Worm (Caenorhabditis elegans) whole organism, L3 larva: ENCODE data around the gene acy-3.

Experiments used
- R02D3.7 ChIP-seq: fragments of 150-350 bp; optimal IDR thresholded peaks from 2 replicates; lab custom pipeline; 2014; ENCODE audit warnings: missing biosample characterization, missing genetic modification characterization
- ZK546.5 ChIP-seq: sonication (generic microtip); optimal IDR thresholded peaks from 2 replicates; lab custom pipeline; 2017; ENCODE audit warnings: missing biosample characterization, missing genetic modification characterization
- aly-2 ChIP-seq: fragments of 150-350 bp; optimal IDR thresholded peaks from 2 replicates; lab custom pipeline; 2014; ENCODE audit warnings: missing biosample characterization, missing genetic modification characterization
- ama-1 ChIP-seq: fragments of 150-350 bp; optimal IDR thresholded peaks from 2 replicates; lab custom pipeline; 2018
- ceh-16 ChIP-seq: sonication (generic microtip); optimal IDR thresholded peaks from 2 replicates; lab custom pipeline; 2017; ENCODE audit warnings: missing biosample characterization, missing genetic modification characterization
- ceh-28 ChIP-seq: fragments of 150-350 bp; optimal IDR thresholded peaks from 2 replicates; lab custom pipeline; 2014; ENCODE audit warnings: missing biosample characterization, missing genetic modification reagents, missing genetic modification characterization
- ceh-82 ChIP-seq: fragments of 150-350 bp; optimal IDR thresholded peaks from 2 replicates; lab custom pipeline; 2014; ENCODE audit warnings: missing biosample characterization, missing genetic modification characterization
- ceh-9 ChIP-seq: sonication (generic microtip); optimal IDR thresholded peaks from 2 replicates; lab custom pipeline; 2018; ENCODE audit warnings: missing biosample characterization, missing genetic modification characterization
- daf-12 ChIP-seq: fragments of 150-350 bp; optimal IDR thresholded peaks from 2 replicates; lab custom pipeline; 2014; ENCODE audit warnings: missing biosample characterization, missing genetic modification reagents, missing genetic modification characterization
- egl-27 ChIP-seq: sonication (generic microtip); optimal IDR thresholded peaks from 4 replicates; lab custom pipeline; 2017; ENCODE audit warnings: missing biosample characterization, missing genetic modification reagents, missing genetic modification characterization
- egl-5 ChIP-seq: fragments of 150-350 bp; optimal IDR thresholded peaks from 2 replicates; lab custom pipeline; 2017; ENCODE audit warnings: missing biosample characterization, missing genetic modification reagents, missing genetic modification characterization, inconsistent platforms
- elt-1 ChIP-seq: fragments of 150-350 bp; optimal IDR thresholded peaks from 2 replicates; lab custom pipeline; 2014; ENCODE audit warnings: missing biosample characterization, missing genetic modification characterization
- elt-2 ChIP-seq: sonication (generic microtip); optimal IDR thresholded peaks from 2 replicates; lab custom pipeline; 2016; ENCODE audit warnings: missing genetic modification reagents, mild to moderate bottlenecking, missing genetic modification characterization, missing compliant biosample characterization
- elt-3 ChIP-seq, 3 experiments: fragments of 150-350 bp in 1 of 3; sonication (generic microtip) in 2 of 3; optimal IDR thresholded peaks; 2 replicates in 2 of 3; 4 replicates in 1 of 3; lab custom pipeline; 2014 to 2017; ENCODE audit warnings: missing biosample characterization in 3 of 3, missing genetic modification characterization in 3 of 3
- eor-1 ChIP-seq, 2 experiments: fragments of 150-350 bp; optimal IDR thresholded peaks; 2 replicates each; lab custom pipeline; 2014 to 2018; ENCODE audit warnings: missing biosample characterization in 2 of 2, missing genetic modification characterization in 2 of 2
- fkh-10 ChIP-seq: sonication (generic microtip); optimal IDR thresholded peaks from 2 replicates; lab custom pipeline; 2017; ENCODE audit warnings: missing biosample characterization, missing genetic modification reagents, missing genetic modification characterization
- fkh-2 ChIP-seq: fragments of 150-350 bp; optimal IDR thresholded peaks from 2 replicates; lab custom pipeline; 2014; ENCODE audit warnings: missing biosample characterization, missing genetic modification reagents, missing genetic modification characterization
- fos-1 ChIP-seq: fragments of 150-350 bp; optimal IDR thresholded peaks from 2 replicates; lab custom pipeline; 2014; ENCODE audit warnings: missing biosample characterization, missing genetic modification characterization
- hmg-11 ChIP-seq: sonication (generic microtip); optimal IDR thresholded peaks from 2 replicates; lab custom pipeline; 2016; ENCODE audit warnings: missing genetic modification characterization, missing compliant biosample characterization
- jun-1 ChIP-seq: fragments of 150-350 bp; optimal IDR thresholded peaks from 2 replicates; lab custom pipeline; 2014; ENCODE audit warnings: missing biosample characterization, missing genetic modification reagents, missing genetic modification characterization
- lin-15B ChIP-seq: fragments of 150-350 bp; optimal IDR thresholded peaks from 2 replicates; lab custom pipeline; 2014; ENCODE audit warnings: missing biosample characterization, missing genetic modification characterization
- lin-39 ChIP-seq: fragments of 150-350 bp; optimal IDR thresholded peaks from 2 replicates; lab custom pipeline; 2018; ENCODE audit warnings: missing biosample characterization, missing genetic modification reagents, missing genetic modification characterization
- lsy-12 ChIP-seq: sonication (generic microtip); optimal IDR thresholded peaks from 2 replicates; lab custom pipeline; 2016; ENCODE audit warnings: mild to moderate bottlenecking, missing genetic modification characterization, missing compliant biosample characterization
- mdl-1 ChIP-seq: fragments of 150-350 bp; optimal IDR thresholded peaks from 2 replicates; lab custom pipeline; 2014; ENCODE audit warnings: missing biosample characterization, missing genetic modification characterization
- mml-1 ChIP-seq: fragments of 150-350 bp; sonication (generic microtip); optimal IDR thresholded peaks from 3 replicates; lab custom pipeline; 2014; ENCODE audit warnings: missing biosample characterization, missing genetic modification characterization
- nfya-1 ChIP-seq: sonication (generic microtip); optimal IDR thresholded peaks from 2 replicates; lab custom pipeline; 2017; ENCODE audit warnings: missing genetic modification characterization, mild to moderate bottlenecking, missing compliant biosample characterization, antibody characterized with exemption, moderate library complexity; ENCODE audit not compliant: insufficient read depth
- nhr-11 ChIP-seq: fragments of 150-350 bp; optimal IDR thresholded peaks from 2 replicates; lab custom pipeline; 2014; ENCODE audit warnings: missing biosample characterization, missing genetic modification characterization
- nhr-12 ChIP-seq: fragments of 150-350 bp; optimal IDR thresholded peaks from 2 replicates; lab custom pipeline; 2014; ENCODE audit warnings: missing biosample characterization, missing genetic modification characterization
- nhr-23 ChIP-seq: fragments of 150-350 bp; optimal IDR thresholded peaks from 2 replicates; lab custom pipeline; 2014; ENCODE audit warnings: missing biosample characterization, missing genetic modification reagents, missing genetic modification characterization
- nhr-237 ChIP-seq: fragments of 150-350 bp; optimal IDR thresholded peaks from 2 replicates; lab custom pipeline; 2014; ENCODE audit warnings: missing biosample characterization, missing genetic modification characterization
- nhr-25 ChIP-seq: sonication (generic microtip); optimal IDR thresholded peaks from 2 replicates; lab custom pipeline; 2017; ENCODE audit warnings: missing biosample characterization, missing genetic modification characterization
- nhr-28 ChIP-seq: fragments of 150-350 bp; optimal IDR thresholded peaks from 2 replicates; lab custom pipeline; 2014; ENCODE audit warnings: missing biosample characterization, missing genetic modification characterization
- nhr-43 ChIP-seq: sonication (generic microtip); optimal IDR thresholded peaks from 2 replicates; lab custom pipeline; 2016; ENCODE audit warnings: mild to moderate bottlenecking, missing genetic modification characterization, missing compliant biosample characterization; ENCODE audit not compliant: poor library complexity, severe bottlenecking
- nhr-67 ChIP-seq: fragments of 150-350 bp; optimal IDR thresholded peaks from 2 replicates; lab custom pipeline; 2014; ENCODE audit warnings: missing biosample characterization, missing genetic modification characterization
- nhr-76 ChIP-seq: fragments of 150-350 bp; sonication (generic microtip); optimal IDR thresholded peaks from 5 replicates; lab custom pipeline; 2014; ENCODE audit warnings: missing biosample characterization, missing genetic modification characterization
- nhr-77 ChIP-seq: fragments of 150-350 bp; optimal IDR thresholded peaks from 2 replicates; lab custom pipeline; 2014; ENCODE audit warnings: missing biosample characterization, missing genetic modification characterization
- pha-4 ChIP-seq: fragments of 150-350 bp; optimal IDR thresholded peaks from 2 replicates; lab custom pipeline; 2014; ENCODE audit warnings: missing biosample characterization, missing genetic modification reagents, missing genetic modification characterization
- pqm-1 ChIP-seq: fragments of 150-350 bp; optimal IDR thresholded peaks from 2 replicates; lab custom pipeline; 2017; ENCODE audit warnings: missing biosample characterization, missing genetic modification characterization, inconsistent platforms
- sea-2 ChIP-seq: fragments of 150-350 bp; sonication (generic microtip); optimal IDR thresholded peaks from 4 replicates; lab custom pipeline; 2014; ENCODE audit warnings: missing biosample characterization, missing genetic modification reagents, missing genetic modification characterization
- skn-1 ChIP-seq: fragments of 150-350 bp; optimal IDR thresholded peaks from 2 replicates; lab custom pipeline; 2014; ENCODE audit warnings: missing biosample characterization, missing genetic modification characterization
- snpc-4 ChIP-seq: fragments of 150-350 bp; optimal IDR thresholded peaks from 2 replicates; lab custom pipeline; 2014; ENCODE audit warnings: missing biosample characterization, missing genetic modification characterization
- tbx-2 ChIP-seq: sonication (generic microtip); optimal IDR thresholded peaks from 2 replicates; lab custom pipeline; 2016; ENCODE audit warnings: mild to moderate bottlenecking, missing genetic modification characterization, missing compliant biosample characterization
- unc-39 ChIP-seq: sonication (generic microtip); optimal IDR thresholded peaks from 4 replicates; lab custom pipeline; 2017; ENCODE audit warnings: missing biosample characterization, missing genetic modification characterization
- unc-62 ChIP-seq: fragments of 150-350 bp; sonication (generic microtip); optimal IDR thresholded peaks from 4 replicates; lab custom pipeline; 2014; ENCODE audit warnings: missing biosample characterization, missing genetic modification reagents, missing genetic modification characterization
- zag-1 ChIP-seq: fragments of 150-350 bp; optimal IDR thresholded peaks from 2 replicates; lab custom pipeline; 2014; ENCODE audit warnings: missing biosample characterization, missing genetic modification characterization
- ztf-11 ChIP-seq: fragments of 150-350 bp; optimal IDR thresholded peaks from 2 replicates; lab custom pipeline; 2014; ENCODE audit warnings: missing biosample characterization, missing genetic modification characterization
- ztf-4 ChIP-seq: fragments of 150-350 bp; optimal IDR thresholded peaks from 2 replicates; lab custom pipeline; 2014; ENCODE audit warnings: missing biosample characterization, missing genetic modification characterization

Gene acy-3

DNA sequence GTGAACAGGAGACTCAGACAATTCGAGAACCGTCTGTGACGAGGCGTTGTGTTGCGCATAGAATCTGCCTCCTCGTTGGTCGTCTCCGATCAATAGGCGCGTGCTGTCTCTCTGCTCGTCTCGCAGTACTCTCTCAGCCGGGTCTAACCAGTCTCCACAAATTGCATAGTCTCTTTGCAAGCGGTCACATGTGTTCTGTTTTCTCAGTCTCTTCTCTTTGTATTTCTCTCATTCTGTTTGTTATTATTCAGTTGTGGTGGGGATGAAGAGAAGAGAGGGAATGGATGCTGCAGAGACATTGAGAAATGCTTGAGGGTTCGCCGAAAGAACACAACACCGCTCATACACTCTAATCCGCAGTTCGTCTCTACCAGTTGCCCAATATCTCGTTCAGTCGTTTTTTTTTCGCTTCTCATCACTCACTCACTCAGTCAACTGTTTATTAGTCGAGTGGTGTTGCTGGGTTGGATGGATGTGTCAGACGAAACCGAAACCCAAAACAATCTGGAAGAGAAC, 15.2 kb upstream of the acy-3 start:
- TF ChIP-seq nhr-77 (tag; lab: Kevin White, UChicago), result peak; percentile 69
- TF ChIP-seq ceh-82 (tag; lab: Kevin White, UChicago), result peak; percentile 88
- peak; percentile 98 for TF ChIP-seq nfya-1
- TF ChIP-seq lin-39 (tag; lab: Kevin White, UChicago), result peak; percentile 96
- TF ChIP-seq pha-4 (tag; lab: Kevin White, UChicago), result peak; percentile 99
- peak in 1 of 3 experiments; percentile 30 for TF ChIP-seq elt-3 (tag; optimal IDR thresholded peaks at IDR 0.05; lab: Kevin White, UChicago)
- TF ChIP-seq zag-1 (tag; lab: Kevin White, UChicago), result peak; percentile 54
- TF ChIP-seq R02D3.7 (tag; lab: Kevin White, UChicago), result peak; percentile 82
- peak; percentile 86 for TF ChIP-seq lin-15B (tag; lab: Kevin White, UChicago)
- TF ChIP-seq nhr-28, result no peak
- TF ChIP-seq fos-1 (tag; lab: Kevin White, UChicago), result peak; percentile 79
- TF ChIP-seq mdl-1 (tag; lab: Kevin White, UChicago), result peak; percentile 99
- TF ChIP-seq jun-1 (tag; lab: Kevin White, UChicago), result peak; percentile 98
- TF ChIP-seq fkh-10 (GFP tag; lab: Kevin White, UChicago), result peak; percentile 97
- TF ChIP-seq tbx-2, result peak; percentile 91
- TF ChIP-seq hmg-11 (tag; lab: Kevin White, UChicago), result peak; percentile 99
- no peak for TF ChIP-seq daf-12 (tag; lab: Kevin White, UChicago)
- TF ChIP-seq nhr-76 (tag; lab: Kevin White, UChicago), result peak; percentile 58
- peak; percentile 74 for TF ChIP-seq elt-2 (tag; lab: Kevin White, UChicago)
- peak; percentile 86 for TF ChIP-seq nhr-11 (tag; lab: Kevin White, UChicago)
- peak; percentile 64 for TF ChIP-seq fkh-2 (tag; lab: Kevin White, UChicago)
- no peak for TF ChIP-seq ztf-11 (tag; lab: Kevin White, UChicago)
- no peak for TF ChIP-seq aly-2
- TF ChIP-seq unc-39, result peak; percentile 28
- peak; percentile 85 for TF ChIP-seq egl-27 (tag; lab: Kevin White, UChicago)
- TF ChIP-seq eor-1 (tag; optimal IDR thresholded peaks at IDR 0.05; lab: Kevin White, UChicago), result no peak
- TF ChIP-seq nhr-23, result peak; percentile 98
- TF ChIP-seq unc-62 (GFP tag; lab: Kevin White, UChicago), result peak; percentile 95
- TF ChIP-seq nhr-43, result peak; percentile 93
- TF ChIP-seq mml-1 (tag; lab: Kevin White, UChicago), result no peak
- peak; percentile 96 for TF ChIP-seq nhr-25 (tag; lab: Kevin White, UChicago)
- TF ChIP-seq nhr-237 (tag; lab: Kevin White, UChicago), result no peak
- TF ChIP-seq ZK546.5 (tag; lab: Kevin White, UChicago), result peak; percentile 15
- TF ChIP-seq ztf-4, result peak; percentile 81
- peak; percentile 94 for TF ChIP-seq lsy-12 (tag; lab: Kevin White, UChicago)
- peak; percentile 84 for TF ChIP-seq pqm-1 (tag; lab: Kevin White, UChicago)
- peak; percentile 43 for TF ChIP-seq ceh-16 (tag; lab: Kevin White, UChicago)
- peak; percentile 87 for TF ChIP-seq elt-1
- TF ChIP-seq snpc-4 (tag; lab: Kevin White, UChicago), result peak; percentile 88
- peak; percentile 20 for TF ChIP-seq ama-1 (lab: Kevin White, UChicago)
- no peak for TF ChIP-seq nhr-12
- TF ChIP-seq skn-1 (tag; lab: Kevin White, UChicago), result peak; percentile 85
- TF ChIP-seq egl-5 (tag; lab: Kevin White, UChicago), result peak; percentile 96
- no peak for TF ChIP-seq ceh-9 (tag; lab: Kevin White, UChicago)
- no peak for TF ChIP-seq nhr-67
- TF ChIP-seq ceh-28, result peak; percentile 98
- peak; percentile 43 for TF ChIP-seq sea-2 (GFP tag; lab: Kevin White, UChicago)
